Worm (Caenorhabditis elegans) whole organism, L2 larva: ENCODE results near the gene F43C11.10.

ENCODE experiments used
- ceh-82 ChIP-seq: fragments of 150-350 bp; optimal IDR thresholded peaks from 2 replicates; lab custom pipeline; 2014; ENCODE audit warnings: missing biosample characterization, missing genetic modification characterization
- elt-3 ChIP-seq: sonication (generic microtip); optimal IDR thresholded peaks from 2 replicates; lab custom pipeline; 2017; ENCODE audit warnings: missing biosample characterization, missing genetic modification characterization
- lin-11 ChIP-seq: fragments of 150-350 bp; sonication (generic microtip); optimal IDR thresholded peaks from 2 replicates; lab custom pipeline; 2014; ENCODE audit warnings: missing biosample characterization, missing genetic modification characterization, inconsistent platforms, mixed read lengths
- nhr-10 ChIP-seq: sonication (generic microtip); optimal IDR thresholded peaks from 2 replicates; lab custom pipeline; 2017; ENCODE audit warnings: missing biosample characterization, missing genetic modification characterization
- nhr-21 ChIP-seq: fragments of 150-350 bp; optimal IDR thresholded peaks from 2 replicates; lab custom pipeline; 2014; ENCODE audit warnings: missing biosample characterization, missing genetic modification characterization
- nhr-23 ChIP-seq: fragments of 150-350 bp; optimal IDR thresholded peaks from 2 replicates; lab custom pipeline; 2014; ENCODE audit warnings: missing biosample characterization, missing genetic modification reagents, missing genetic modification characterization

DNA sequence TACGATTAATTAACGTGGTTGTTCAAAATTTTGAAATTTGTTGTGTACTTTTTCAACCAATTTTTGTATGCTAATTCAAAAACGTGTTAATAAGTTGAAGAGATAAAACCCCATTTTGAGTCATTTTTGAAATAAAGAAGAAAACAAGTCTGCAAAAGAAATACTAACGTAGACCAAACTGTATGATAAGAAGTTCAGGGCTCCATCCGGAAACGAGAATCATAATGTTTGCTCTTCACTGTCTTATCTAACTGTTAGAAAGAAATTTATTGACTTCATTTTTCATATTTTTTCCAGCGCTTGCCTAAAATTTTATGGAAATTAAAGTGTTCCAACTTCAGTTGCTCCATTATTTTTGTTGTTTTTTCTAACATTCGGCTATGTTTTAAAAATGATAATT is 46.9 kb downstream of the F43C11.10 start:
- TF ChIP-seq lin-11 (tag; lab: Kevin White, UChicago) (no peak), nhr-23 (no peak), elt-3 (no peak), nhr-10 (tag; lab: Kevin White, UChicago) (no peak), nhr-21 (tag; lab: Kevin White, UChicago) (no peak), ceh-82 (tag; lab: Kevin White, UChicago) (no peak)
